Fruit fly (Drosophila melanogaster) whole organism, prepupa: ENCODE results near the gene CG46394.

Experiments
- Blimp-1 ChIP-seq: fragments of 200-800 bp; sonication (Bioruptor generic); optimal IDR thresholded peaks from 3 replicates; lab custom pipeline; 2017; ENCODE audit warnings: missing biosample characterization, missing genetic modification characterization, mild to moderate bottlenecking, moderate library complexity, missing genetic modification reagents
- CG32006 ChIP-seq: fragments of 200-800 bp; sonication (Bioruptor generic); optimal IDR thresholded peaks from 3 replicates; lab custom pipeline; 2017; ENCODE audit warnings: missing biosample characterization, mild to moderate bottlenecking, missing genetic modification characterization
- CG4318 ChIP-seq: fragments of 200-800 bp; sonication (Bioruptor generic); optimal IDR thresholded peaks from 3 replicates; lab custom pipeline; 2017; ENCODE audit warnings: missing biosample characterization, mild to moderate bottlenecking, missing genetic modification characterization
- acj6 ChIP-seq: fragments of 200-800 bp; sonication (Bioruptor generic); optimal IDR thresholded peaks from 3 replicates; lab custom pipeline; 2016; ENCODE audit warnings: missing biosample characterization, missing genetic modification characterization
- topi ChIP-seq: fragments of 200-800 bp; sonication (Bioruptor generic); optimal IDR thresholded peaks from 3 replicates; lab custom pipeline; 2016; ENCODE audit warnings: missing biosample characterization, missing genetic modification characterization

DNA sequence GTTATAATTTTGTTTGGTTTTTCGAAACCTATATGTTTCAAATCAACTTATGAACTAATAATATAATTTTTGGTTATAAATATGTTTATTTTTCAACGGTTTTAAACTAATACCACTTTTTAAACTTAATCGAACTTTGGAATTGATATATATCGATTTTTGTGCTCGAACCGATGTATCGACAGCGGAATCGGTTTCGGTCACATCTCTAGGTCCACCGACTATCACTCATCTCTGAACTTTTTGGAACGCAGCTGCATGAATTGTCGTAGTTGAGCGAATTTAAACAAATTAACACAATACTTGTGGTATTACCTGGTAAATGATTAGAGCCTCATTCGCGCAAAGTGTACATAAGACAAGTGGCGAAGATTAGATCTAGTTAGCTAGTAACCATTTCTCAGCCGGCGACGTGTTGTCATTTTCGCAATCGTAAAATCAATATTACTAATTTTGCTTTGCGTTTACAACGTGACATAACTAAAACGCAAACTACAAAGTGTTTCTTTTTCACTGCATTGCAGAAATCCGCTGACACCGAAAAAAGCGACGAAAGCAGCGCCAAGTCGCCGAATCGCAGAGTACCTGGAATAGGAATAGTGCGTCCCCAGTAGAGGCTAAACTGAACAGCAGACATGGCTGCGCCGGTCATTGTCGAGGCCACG lies 27.8 kb downstream of the CG46394 start, which contains the start of gene Apt1:
- TF ChIP-seq CG4318 (GFP tag; lab: Kevin White, UChicago) (no peak), acj6 (GFP tag; lab: Kevin White, UChicago) (no peak), Blimp-1 (GFP tag; lab: Kevin White, UChicago) (no peak), CG32006 (GFP tag; lab: Kevin White, UChicago) (no peak), topi (GFP tag; lab: Kevin White, UChicago) (no peak)
